Fruit fly (Drosophila melanogaster): Measurements from ENCODE around the gene CG46025.
A peak's percentile ranks its signal among the peaks of the same experiment; 100 is the strongest.

Gene CG46025

dm6 chr2L:7779785-7780184, 25.8 kb downstream of the CG46025 start, which contains the start of gene Uro:
TSS of gene Uro (plus strand) at chr2L:7780085.
- no peak for TF ChIP-seq Sp1 (GFP tag; optimal IDR thresholded peaks at IDR 0.05)
- no peak for TF ChIP-seq sage (GFP tag; optimal IDR thresholded peaks at IDR 0.05)
- TF ChIP-seq br (GFP tag; optimal IDR thresholded peaks at IDR 0.05): no peak
- no peak for TF ChIP-seq psq (GFP tag; optimal IDR thresholded peaks at IDR 0.05)

DNA sequence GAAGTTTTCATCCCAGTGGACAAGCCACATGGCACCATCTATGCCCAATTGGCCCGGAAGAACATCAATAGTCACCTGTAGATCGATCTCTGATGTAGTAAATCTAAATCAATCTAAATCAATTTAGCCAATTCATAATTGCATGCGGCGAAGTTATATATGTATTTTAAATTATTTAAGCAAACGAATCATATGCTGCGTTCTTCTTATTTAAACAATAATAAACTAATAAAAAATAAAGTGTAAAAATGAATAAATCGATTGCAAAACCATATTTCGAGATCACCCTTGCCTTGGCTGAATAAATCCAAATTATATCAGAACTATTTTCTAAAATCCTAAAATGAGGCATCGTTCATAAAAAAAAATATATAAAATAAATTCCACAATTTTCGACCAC, 27.2 kb downstream of the CG46025 start, which contains the start of gene CG7164:
TSS of gene CG7164 (plus strand) at position 301 of the 400 bp plus-strand sequence.
- TF ChIP-seq Vsx2 (GFP tag; optimal IDR thresholded peaks at IDR 0.05; ENCODE audit: partially characterized antibody) (no peak), br (GFP tag; optimal IDR thresholded peaks at IDR 0.05) (no peak), lola (GFP tag; optimal IDR thresholded peaks at IDR 0.05) (no peak), Rel (GFP tag; optimal IDR thresholded peaks at IDR 0.05) (no peak), Rel (tag; optimal IDR thresholded peaks at IDR 0.05) (no peak), usp (GFP tag; optimal IDR thresholded peaks at IDR 0.05) (no peak), Hnf4 (GFP tag; optimal IDR thresholded peaks at IDR 0.05) (no peak), Mio (GFP tag; optimal IDR thresholded peaks at IDR 0.05) (no peak), OdsH (GFP tag; optimal IDR thresholded peaks at IDR 0.05) (no peak)

- TF ChIP-seq psq (GFP tag; optimal IDR thresholded peaks at IDR 0.05) (peak; percentile 49), usp (GFP tag; optimal IDR thresholded peaks at IDR 0.05) (no peak), br (GFP tag; optimal IDR thresholded peaks at IDR 0.05) (peak; percentile 52), Sp1 (GFP tag; optimal IDR thresholded peaks at IDR 0.05) (no peak), dsf (GFP tag; optimal IDR thresholded peaks at IDR 0.05; ENCODE audit: borderline replicate concordance) (no peak), sage (GFP tag; optimal IDR thresholded peaks at IDR 0.05) (peak; percentile 56), rgr (GFP tag; optimal IDR thresholded peaks at IDR 0.05) (peak; percentile 66), Rel (GFP tag; optimal IDR thresholded peaks at IDR 0.05) (peak; percentile 8), Rel (tag; optimal IDR thresholded peaks at IDR 0.05) (no peak), fru (GFP tag; optimal IDR thresholded peaks at IDR 0.05) (peak; percentile 58), ey (GFP tag; optimal IDR thresholded peaks at IDR 0.05) (peak; percentile 56), foxo (GFP tag; optimal IDR thresholded peaks at IDR 0.05) (peak in 1 of 2 experiments; percentile 74), HLH106 (tag; optimal IDR thresholded peaks at IDR 0.05) (peak; percentile 57), sv (GFP tag; optimal IDR thresholded peaks at IDR 0.05) (peak; percentile 24), Hr83 (GFP tag; optimal IDR thresholded peaks at IDR 0.05; ENCODE audit: poor library complexity, severe bottlenecking) (peak; percentile 61), h (GFP tag; optimal IDR thresholded peaks at IDR 0.05) (peak; percentile 68), pan (optimal IDR thresholded peaks at IDR 0.05) (no peak), Dfd (GFP tag; optimal IDR thresholded peaks at IDR 0.05) (no peak), Jra (GFP tag; optimal IDR thresholded peaks at IDR 0.05) (peak; percentile 6), OdsH (GFP tag; optimal IDR thresholded peaks at IDR 0.05) (peak; percentile 58)
These were observed 28.9 kb downstream of the CG46025 start, which contains the start of gene Brd7-9 for dm6 chr2L:7782788-7783401. TSS of gene Brd7-9 (plus strand) at chr2L:7782865.

dm6 chr2L:7788952-7789466, 35.0 kb downstream of the CG46025 start:
- TF ChIP-seq sage (GFP tag; optimal IDR thresholded peaks at IDR 0.05): no peak
- TF ChIP-seq CG32264 (GFP tag; optimal IDR thresholded peaks at IDR 0.05): no peak
- TF ChIP-seq woc (GFP tag; optimal IDR thresholded peaks at IDR 0.05): no peak
- TF ChIP-seq pan (optimal IDR thresholded peaks at IDR 0.05): no peak
- TF ChIP-seq HLH106 (tag; optimal IDR thresholded peaks at IDR 0.05): no peak
- no peak for TF ChIP-seq OdsH (GFP tag; optimal IDR thresholded peaks at IDR 0.05)
- no peak for TF ChIP-seq CrebA (GFP tag; optimal IDR thresholded peaks at IDR 0.05; ENCODE audit: borderline replicate concordance)

DNA sequence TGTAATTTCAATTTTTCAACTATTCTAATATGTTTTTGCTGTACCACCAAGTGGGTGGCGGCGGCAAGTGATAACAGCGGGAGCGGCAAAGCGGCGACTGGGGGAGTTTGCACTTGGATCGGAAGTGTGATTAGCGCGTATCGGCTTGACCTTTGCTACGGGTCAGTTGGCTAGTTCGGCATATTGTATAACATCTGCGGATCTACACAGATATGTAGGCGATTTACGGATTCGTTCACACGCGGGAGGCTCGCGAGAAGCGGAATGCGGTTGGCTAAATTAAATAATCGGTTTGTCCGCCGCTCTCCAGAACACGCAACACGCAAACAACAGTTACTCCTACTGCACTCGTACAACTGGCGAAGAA, 36.1 kb downstream of the CG46025 start:
- TF ChIP-seq CG9705 (GFP tag; optimal IDR thresholded peaks at IDR 0.05): no peak

All from whole organism, wandering third instar larva.